ENCODE assay signal across 1 fruit fly cellular context in the genomic region with DNA sequence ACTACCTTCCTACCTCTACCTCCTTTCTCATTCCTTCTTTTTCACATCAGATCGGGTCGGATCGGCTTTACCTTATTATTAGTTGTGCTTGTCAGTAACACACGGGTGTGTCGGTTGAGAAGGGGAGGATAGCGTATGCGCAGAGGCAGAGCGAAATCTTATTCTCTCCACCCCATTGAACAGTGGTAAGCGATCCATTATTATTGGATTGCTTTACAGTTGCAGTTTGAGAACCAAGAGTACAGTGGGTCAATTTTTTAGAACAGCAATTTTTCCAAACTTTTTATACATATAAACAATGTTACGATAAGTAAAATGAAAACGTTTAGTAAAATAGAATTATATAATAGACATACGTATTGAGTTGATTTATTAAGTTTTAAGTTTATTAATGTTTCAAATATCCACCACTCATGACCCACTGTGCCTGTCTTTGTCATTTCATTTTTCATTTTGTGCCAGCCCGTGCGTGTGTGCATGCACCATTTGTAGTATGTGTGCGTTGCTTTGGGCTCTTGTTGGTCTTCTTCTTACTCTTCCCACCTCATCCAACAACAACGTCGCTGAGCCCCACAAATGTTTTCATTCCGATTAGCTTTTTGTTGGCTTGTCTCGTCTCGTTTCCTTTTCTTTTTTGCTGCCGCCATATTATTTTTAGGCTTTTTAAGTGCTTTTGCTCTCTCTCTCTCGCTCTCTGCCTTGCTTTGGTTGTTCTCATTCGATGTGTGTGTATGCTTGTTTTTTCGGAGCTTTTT.
TF ChIP-seq lines count a peak whose summit lies in the region.

No protein-coding gene starts in this region.

TF ChIP-seq in whole organism, embryonic, 481 proteins besides CTCF, POLR2A, EP300 and RAD21 (continued from another document):
- TF ChIP-seq CG6254 (GFP tag; optimal IDR thresholded peaks at IDR 0.05; lab: Kevin White, UChicago), result peak; percentile 97
- TF ChIP-seq gcm (GFP tag; optimal IDR thresholded peaks at IDR 0.05; lab: Kevin White, UChicago), result peak; percentile 99
- TF ChIP-seq CG4617 (GFP tag; optimal IDR thresholded peaks at IDR 0.05; lab: Kevin White, UChicago; ENCODE audit: borderline replicate concordance), result peak; percentile 94
- peak; percentile 99 for TF ChIP-seq stc (GFP tag; IDR thresholded peaks at IDR 0.05; lab: Robert Waterston, UW)
- TF ChIP-seq Bdp1 (GFP tag; optimal IDR thresholded peaks at IDR 0.05; lab: Kevin White, UChicago), result peak; percentile 87
- TF ChIP-seq CG8281 (tag; optimal IDR thresholded peaks at IDR 0.05; lab: Kevin White, UChicago), result peak; percentile 95
- TF ChIP-seq kay (GFP tag; optimal IDR thresholded peaks at IDR 0.05; lab: Kevin White, UChicago), result peak; percentile 94
- peak; percentile 93 for TF ChIP-seq wek (GFP tag; optimal IDR thresholded peaks at IDR 0.05; lab: Kevin White, UChicago)
- TF ChIP-seq sens-2 (GFP tag; IDR thresholded peaks at IDR 0.05; lab: Robert Waterston, UW), result peak; percentile 97
- TF ChIP-seq Hr39 (optimal IDR thresholded peaks at IDR 0.05; lab: Kevin White, UChicago), result no peak
- peak; percentile 58 for TF ChIP-seq MESR4 (GFP tag; optimal IDR thresholded peaks at IDR 0.05; lab: Kevin White, UChicago)
- peak; percentile 100 for TF ChIP-seq Spps (tag; optimal IDR thresholded peaks at IDR 0.05; lab: Kevin White, UChicago)
- peak; percentile 98 for TF ChIP-seq ci (GFP tag; IDR thresholded peaks at IDR 0.05; lab: Robert Waterston, UW)
- peak; percentile 92 for TF ChIP-seq jumu (GFP tag; optimal IDR thresholded peaks at IDR 0.05; lab: Kevin White, UChicago)
- TF ChIP-seq CG11695 (GFP tag; IDR thresholded peaks at IDR 0.05; lab: Robert Waterston, UW), result peak; percentile 100
- TF ChIP-seq Gug (GFP tag; IDR thresholded peaks at IDR 0.05; lab: Robert Waterston, UW), result peak; percentile 97
- TF ChIP-seq hbn (GFP tag; IDR thresholded peaks at IDR 0.05; lab: Robert Waterston, UW; ENCODE audit: partially characterized antibody), result peak; percentile 15; the same call in 1 of the 2 replicates
- peak; percentile 65 for TF ChIP-seq Adf1 (GFP tag; IDR thresholded peaks at IDR 0.05; lab: Robert Waterston, UW)
- TF ChIP-seq sr (GFP tag; IDR thresholded peaks at IDR 0.05; lab: Robert Waterston, UW), result peak; percentile 81; the same call in 2 of the 3 replicates
- TF ChIP-seq CG10274 (GFP tag; optimal IDR thresholded peaks at IDR 0.05; lab: Kevin White, UChicago), result peak; percentile 96
- peak in 1 of 3 experiments; percentile 98 for TF ChIP-seq Stat92E (GFP tag; optimal IDR thresholded peaks at IDR 0.05; lab: Kevin White, UChicago)
- peak; percentile 99 for TF ChIP-seq CG10209 (GFP tag; optimal IDR thresholded peaks at IDR 0.05; lab: Kevin White, UChicago)
- TF ChIP-seq bbx (GFP tag; IDR thresholded peaks at IDR 0.05; lab: Robert Waterston, UW; ENCODE audit: partially characterized antibody), result peak; percentile 49
TF ChIP-seq in whole organism, embryonic: peak in this region for 455.
